Fruit fly (Drosophila melanogaster) ovary, adult (tissue): Measurements from ENCODE around the gene CG10907.

Experiments
- CG17801 ChIP-seq: fragments of 200-800 bp; optimal IDR thresholded peaks from 2 replicates; lab custom pipeline; 2019; ENCODE audit warnings: missing biosample characterization, mild to moderate bottlenecking, missing genetic modification characterization, moderate library complexity; ENCODE audit not compliant: partially characterized antibody

CG10907 gene

DNA sequence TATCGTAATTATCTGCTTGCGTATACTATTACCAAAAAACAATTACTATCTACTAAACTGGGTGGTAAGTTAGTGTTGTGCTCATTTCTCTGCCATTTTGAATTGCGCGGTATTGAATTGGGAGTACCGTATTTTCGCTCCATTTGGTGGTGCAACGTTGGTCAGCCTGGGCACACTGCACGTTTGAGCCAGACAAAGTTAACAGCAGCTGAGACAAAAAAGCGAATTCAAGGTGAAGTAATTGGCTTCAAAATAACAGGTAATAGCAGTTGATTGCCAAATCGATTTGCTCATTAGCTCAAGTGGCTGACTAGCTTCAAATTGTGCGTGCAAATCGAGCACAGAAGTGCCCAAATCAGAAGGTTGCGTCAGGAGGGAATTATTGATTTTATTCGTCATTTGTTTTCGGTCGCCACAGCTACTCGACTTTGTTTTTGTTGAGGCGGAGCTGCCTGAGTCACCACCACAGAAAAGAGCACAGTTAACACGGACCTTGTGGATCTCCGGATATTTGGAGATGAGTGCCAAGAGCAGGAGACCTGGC is 2.2 kb downstream of the CG10907 start, which contains the start of gene Klp68D:
Gene Klp68D, plus strand, starts transcription at position 175 of the 544 bp plus-strand sequence.
- no peak for TF ChIP-seq CG17801 (GFP tag; lab: Kevin White, UChicago)

dm6 chr3L:11800761-11801160 is 7.4 kb downstream of the CG10907 start, which contains the start of gene Gcat:
TSS of gene Gcat (minus strand) at chr3L:11800861.
- no peak for TF ChIP-seq CG17801 (GFP tag; lab: Kevin White, UChicago)

dm6 chr3L:11801622-11802021 is 8.3 kb downstream of the CG10907 start:
- no peak for TF ChIP-seq CG17801 (GFP tag; lab: Kevin White, UChicago)

- no peak for TF ChIP-seq CG17801 (GFP tag; lab: Kevin White, UChicago)
Observed at dm6 chr3L:11814655-11815054, 21.3 kb downstream of the CG10907 start, which contains the start of gene Cubn2. TSS of gene Cubn2 (minus strand) at chr3L:11814755.

- peak; percentile 12 for TF ChIP-seq CG17801 (GFP tag; lab: Kevin White, UChicago)
Observed at dm6 chr3L:11815220-11815797, 22.0 kb downstream of the CG10907 start, which contains the start of gene CG14130. TSS of gene CG14130 (plus strand) at chr3L:11815444.

dm6 chr3L:11816641-11817040 is 23.3 kb downstream of the CG10907 start:
- no peak for TF ChIP-seq CG17801 (GFP tag; lab: Kevin White, UChicago)

- TF ChIP-seq CG17801 (GFP tag; lab: Kevin White, UChicago), result peak; percentile 70
Observed at dm6 chr3L:11819639-11820456, 26.5 kb downstream of the CG10907 start.

dm6 chr3L:11821723-11822445 is 28.6 kb downstream of the CG10907 start, which contains the start of the genes CG11597 and CG5946:
TSS of gene CG11597 (minus strand) at chr3L:11822275.
TSS of gene CG5946 (minus strand) at chr3L:11822275.
- no peak for TF ChIP-seq CG17801 (GFP tag; lab: Kevin White, UChicago)

dm6 chr3L:11822446-11823334 is 29.4 kb downstream of the CG10907 start, which contains the start of gene RpL10Ab:
TSS of gene RpL10Ab (plus strand) at chr3L:11822851.
- peak; percentile 37 for TF ChIP-seq CG17801 (GFP tag; lab: Kevin White, UChicago)

dm6 chr3L:11825560-11826153 is 32.3 kb downstream of the CG10907 start, which contains the start of gene CG32095:
TSS of gene CG32095 (minus strand) at chr3L:11825732.
- TF ChIP-seq CG17801 (GFP tag; lab: Kevin White, UChicago), result no peak

DNA sequence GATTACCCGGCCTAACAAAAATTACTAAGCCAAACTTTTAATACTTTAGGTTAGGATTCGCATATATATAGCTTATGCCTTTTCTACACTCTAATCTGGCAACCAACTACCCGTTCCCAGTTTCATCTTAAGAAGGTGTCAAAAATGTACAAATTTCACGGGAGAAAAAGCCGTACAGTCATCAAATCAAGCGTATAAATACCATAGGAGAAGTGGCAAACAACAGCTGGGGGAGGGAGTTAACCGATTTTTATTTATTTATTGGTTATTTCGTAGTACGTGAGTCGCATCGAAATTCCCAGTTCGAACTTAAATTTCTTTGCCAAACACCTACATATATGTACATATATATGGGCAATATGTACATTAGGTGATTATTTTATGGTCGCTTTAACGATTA is 35.4 kb downstream of the CG10907 start, which contains the start of gene CG7264:
Gene CG7264, plus strand, starts transcription at position 301 of the 400 bp plus-strand sequence.
- no peak for TF ChIP-seq CG17801 (GFP tag; lab: Kevin White, UChicago)

DNA sequence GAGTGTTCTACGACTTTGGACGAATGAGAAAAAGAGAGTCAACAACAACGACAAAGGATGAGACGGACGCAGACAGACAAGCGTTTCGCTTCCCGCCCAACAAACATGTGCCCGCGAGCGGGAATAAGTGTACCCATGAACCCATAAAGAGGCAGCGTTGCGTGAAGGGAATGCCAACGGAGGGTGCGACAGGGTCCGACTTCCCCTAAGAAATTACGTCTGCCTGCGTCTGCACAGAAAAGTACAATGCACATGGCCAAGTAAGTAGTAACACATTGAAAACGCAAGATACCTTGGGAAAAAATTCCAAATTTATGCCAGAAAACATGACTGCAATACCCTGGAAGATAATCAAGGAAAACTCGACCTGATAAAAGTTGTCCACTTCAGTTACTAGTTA is 37.9 kb downstream of the CG10907 start:
- no peak for TF ChIP-seq CG17801 (GFP tag; lab: Kevin White, UChicago)
